Fruit fly (Drosophila melanogaster) whole organism, embryonic: ENCODE results near the gene CG4456.
A peak's percentile ranks its signal among the peaks of the same experiment; 100 is the strongest.

Experiments
- CG11093 ChIP-seq: fragments of 200-800 bp; sonication (Bioruptor generic); IDR thresholded peaks from 3 replicates; pipeline ENCODE4 v1.3.6; 2022; ENCODE audit warnings: missing biosample characterization, missing genetic modification characterization
- CG11696 ChIP-seq: fragments of 200-800 bp; sonication (Bioruptor generic); IDR thresholded peaks from 2 replicates; pipeline ENCODE4 v1.3.6; 2022; ENCODE audit warnings: missing biosample characterization, missing genetic modification characterization
- CG13424 ChIP-seq: fragments of 200-800 bp; sonication (Bioruptor generic); optimal IDR thresholded peaks from 2 replicates; lab custom pipeline; 2019; ENCODE audit warnings: missing biosample characterization, mild to moderate bottlenecking, missing genetic modification characterization, moderate library complexity
- CG14860 ChIP-seq: fragments of 200-800 bp; sonication (Bioruptor generic); IDR thresholded peaks from 3 replicates; pipeline ENCODE4 v1.3.6; 2022; ENCODE audit warnings: missing biosample characterization, missing genetic modification characterization; ENCODE audit not compliant: partially characterized antibody
- CG15514 ChIP-seq: fragments of 200-800 bp; sonication (Bioruptor generic); optimal IDR thresholded peaks from 3 replicates; lab custom pipeline; 2017; ENCODE audit warnings: missing biosample characterization, missing genetic modification characterization, mild to moderate bottlenecking, moderate library complexity, missing genetic modification reagents
- CG1603 ChIP-seq: fragments of 200-800 bp; sonication (Bioruptor generic); optimal IDR thresholded peaks from 2 replicates; lab custom pipeline; 2019; ENCODE audit warnings: missing biosample characterization, mild to moderate bottlenecking, missing genetic modification characterization, moderate library complexity
- CG16779 ChIP-seq: fragments of 200-800 bp; sonication (Bioruptor generic); IDR thresholded peaks from 2 replicates; pipeline ENCODE4 v1.3.6; 2022; ENCODE audit warnings: missing biosample characterization, missing genetic modification characterization
- CG1832 ChIP-seq: fragments of 200-800 bp; sonication (Bioruptor generic); optimal IDR thresholded peaks from 2 replicates; lab custom pipeline; 2017; ENCODE audit warnings: missing biosample characterization, mild to moderate bottlenecking, missing genetic modification characterization, inconsistent platforms
- CG2116 ChIP-seq: fragments of 200-800 bp; sonication (Bioruptor generic); optimal IDR thresholded peaks from 3 replicates; lab custom pipeline; 2018; ENCODE audit warnings: missing biosample characterization, mild to moderate bottlenecking, missing genetic modification characterization
- CG2875 ChIP-seq: fragments of 200-800 bp; sonication (Bioruptor generic); optimal IDR thresholded peaks from 2 replicates; lab custom pipeline; 2017; ENCODE audit warnings: missing biosample characterization, mild to moderate bottlenecking, missing genetic modification characterization, missing genetic modification reagents
- CG31365 ChIP-seq: fragments of 200-800 bp; sonication (Bioruptor generic); optimal IDR thresholded peaks from 2 replicates; lab custom pipeline; 2018; ENCODE audit warnings: missing biosample characterization, mild to moderate bottlenecking, missing genetic modification characterization
- CG32532 ChIP-seq: fragments of 200-800 bp; sonication (Bioruptor generic); IDR thresholded peaks from 2 replicates; pipeline ENCODE4 v1.3.6; 2022; ENCODE audit warnings: missing biosample characterization, missing genetic modification characterization
- CG32767 ChIP-seq: fragments of 200-800 bp; sonication (Bioruptor generic); IDR thresholded peaks from 2 replicates; pipeline ENCODE4 v1.3.6; 2022; ENCODE audit warnings: missing biosample characterization, missing genetic modification characterization
- CG3407 ChIP-seq: fragments of 200-800 bp; sonication (Bioruptor generic); optimal IDR thresholded peaks from 2 replicates; lab custom pipeline; 2018; ENCODE audit warnings: missing biosample characterization, mild to moderate bottlenecking, missing genetic modification characterization
- CG3726 ChIP-seq: fragments of 200-800 bp; sonication (Bioruptor generic); IDR thresholded peaks from 3 replicates; pipeline ENCODE4, ENCODE4 v1.3.6; 2022; ENCODE audit warnings: missing biosample characterization, missing genetic modification characterization
- CG3847 ChIP-seq: fragments of 200-800 bp; sonication (Bioruptor generic); IDR thresholded peaks from 2 replicates; pipeline ENCODE4 v1.3.6; 2022; ENCODE audit warnings: missing biosample characterization, missing genetic modification characterization
- CG4328 ChIP-seq: fragments of 200-800 bp; sonication (Bioruptor generic); optimal IDR thresholded peaks from 3 replicates; lab custom pipeline; 2017; ENCODE audit warnings: missing biosample characterization, missing genetic modification reagents, missing genetic modification characterization
- CG4424 ChIP-seq: fragments of 200-800 bp; sonication (Bioruptor generic); optimal IDR thresholded peaks from 3 replicates; lab custom pipeline; 2016; ENCODE audit warnings: missing biosample characterization, missing genetic modification characterization
- CG7745 ChIP-seq: fragments of 200-800 bp; sonication (Bioruptor generic); optimal IDR thresholded peaks from 2 replicates; lab custom pipeline; 2018; ENCODE audit warnings: missing biosample characterization, mild to moderate bottlenecking, missing genetic modification characterization, moderate library complexity
- CG8388 ChIP-seq: fragments of 200-800 bp; sonication (Bioruptor generic); optimal IDR thresholded peaks from 2 replicates; lab custom pipeline; 2019; ENCODE audit warnings: missing biosample characterization, mild to moderate bottlenecking, missing genetic modification characterization, moderate library complexity
- Dbx ChIP-seq: fragments of 200-800 bp; sonication (Bioruptor generic); IDR thresholded peaks from 3 replicates; pipeline ENCODE4 v1.3.6; 2022; ENCODE audit warnings: missing biosample characterization, missing genetic modification characterization
- Fer3 ChIP-seq: fragments of 200-800 bp; sonication (Bioruptor generic); optimal IDR thresholded peaks from 2 replicates; lab custom pipeline; 2018; ENCODE audit warnings: missing biosample characterization, mild to moderate bottlenecking, missing genetic modification characterization, moderate library complexity
- HLH4C ChIP-seq: fragments of 200-800 bp; sonication (Bioruptor generic); IDR thresholded peaks from 3 replicates; pipeline ENCODE4 v1.3.6; 2022; ENCODE audit warnings: missing biosample characterization, missing genetic modification characterization; ENCODE audit not compliant: partially characterized antibody
- Myb ChIP-seq: fragments of 200-800 bp; sonication (Bioruptor generic); optimal IDR thresholded peaks from 2 replicates; lab custom pipeline; 2016; ENCODE audit warnings: missing biosample characterization, missing genetic modification characterization
- Opbp ChIP-seq: fragments of 200-800 bp; sonication (Bioruptor generic); IDR thresholded peaks from 3 replicates; pipeline ENCODE4 v1.3.6; 2022; ENCODE audit warnings: missing biosample characterization, missing genetic modification characterization; ENCODE audit not compliant: partially characterized antibody
- Sox102F ChIP-seq: fragments of 200-800 bp; sonication (Bioruptor generic); optimal IDR thresholded peaks from 2 replicates; lab custom pipeline; 2018; ENCODE audit warnings: missing biosample characterization, mild to moderate bottlenecking, missing genetic modification characterization, moderate library complexity
- Sry-δ ChIP-seq: fragments of 200-800 bp; sonication (Bioruptor generic); optimal IDR thresholded peaks from 2 replicates; lab custom pipeline; 2016; ENCODE audit warnings: missing biosample characterization, missing genetic modification characterization
- Stat92E ChIP-seq, 3 experiments: fragments of >200 bp in 2 of 3; fragments of 200-800 bp in 1 of 3; sonication (Bioruptor generic) in 1 of 3; optimal IDR thresholded peaks; 2 replicates each; lab custom pipeline; 2017 to 2019; ENCODE audit warnings: missing biosample characterization in 3 of 3, missing genetic modification characterization in 3 of 3, mild to moderate bottlenecking in 1 of 3, moderate library complexity in 1 of 3
- Taf1 ChIP-seq: fragments of 200-800 bp; sonication (Bioruptor generic); IDR thresholded peaks from 2 replicates; pipeline ENCODE4 v1.3.6; 2022; ENCODE audit warnings: missing biosample characterization, missing genetic modification characterization
- Trl ChIP-seq, 3 experiments: fragments of >200 bp in 2 of 3; fragments of 200-800 bp in 1 of 3; sonication (Bioruptor generic) in 1 of 3; optimal IDR thresholded peaks; 2 replicates in 1 of 3; 3 replicates in 2 of 3; lab custom pipeline; 2016 to 2017; ENCODE audit warnings: missing biosample characterization in 1 of 3, missing genetic modification characterization in 1 of 3
- Vsx1 ChIP-seq: fragments of 200-800 bp; sonication (Bioruptor generic); optimal IDR thresholded peaks from 2 replicates; lab custom pipeline; 2017; ENCODE audit warnings: missing biosample characterization, mild to moderate bottlenecking, missing genetic modification characterization, missing genetic modification reagents
- ac ChIP-seq: fragments of 200-800 bp; sonication (Bioruptor generic); optimal IDR thresholded peaks from 3 replicates; lab custom pipeline; 2017; ENCODE audit warnings: missing biosample characterization, mild to moderate bottlenecking, missing genetic modification characterization
- az2 ChIP-seq: fragments of 200-800 bp; sonication (Bioruptor generic); optimal IDR thresholded peaks from 3 replicates; lab custom pipeline; 2016; ENCODE audit warnings: missing biosample characterization, missing genetic modification characterization
- chn ChIP-seq: fragments of 200-800 bp; sonication (Bioruptor generic); optimal IDR thresholded peaks from 2 replicates; lab custom pipeline; 2016; ENCODE audit warnings: missing biosample characterization, missing genetic modification characterization
- ci ChIP-seq: fragments of 200-800 bp; sonication (Bioruptor generic); IDR thresholded peaks from 3 replicates; pipeline ENCODE4 v1.3.6; 2022; ENCODE audit warnings: missing biosample characterization, missing genetic modification characterization
- croc ChIP-seq: fragments of 200-800 bp; sonication (Bioruptor generic); conservative IDR thresholded peaks from 3 replicates; pipeline ENCODE4 v1.3.6; 2022; ENCODE audit warnings: missing biosample characterization, missing genetic modification characterization
- fru ChIP-seq: fragments of >200 bp; optimal IDR thresholded peaks from 2 replicates; lab custom pipeline; 2017
- gt ChIP-seq: fragments of 200-800 bp; sonication (Bioruptor generic); IDR thresholded peaks from 2 replicates; pipeline ENCODE4 v1.3.6; 2022; ENCODE audit warnings: missing biosample characterization, missing genetic modification characterization
- h ChIP-seq: fragments of >200 bp; optimal IDR thresholded peaks from 2 replicates; lab custom pipeline; 2017
- hb ChIP-seq: fragments of 200-800 bp; sonication (Bioruptor generic); IDR thresholded peaks from 3 replicates; pipeline ENCODE4 v1.3.6; 2022; ENCODE audit warnings: missing biosample characterization, missing genetic modification characterization; ENCODE audit not compliant: partially characterized antibody
- kay ChIP-seq: fragments of 200-800 bp; sonication (Bioruptor generic); optimal IDR thresholded peaks from 2 replicates; lab custom pipeline; 2016; ENCODE audit warnings: missing biosample characterization, missing genetic modification characterization
- knrl ChIP-seq: fragments of 200-800 bp; sonication (Bioruptor generic); IDR thresholded peaks from 3 replicates; pipeline ENCODE4 v1.3.6; 2022; ENCODE audit warnings: missing biosample characterization, missing genetic modification characterization; ENCODE audit not compliant: partially characterized antibody
- lilli ChIP-seq: fragments of 200-800 bp; sonication (Bioruptor generic); optimal IDR thresholded peaks from 3 replicates; lab custom pipeline; 2016; ENCODE audit warnings: missing biosample characterization, missing genetic modification characterization
- repo ChIP-seq: fragments of 200-800 bp; sonication (Bioruptor generic); optimal IDR thresholded peaks from 2 replicates; lab custom pipeline; 2016; ENCODE audit warnings: missing biosample characterization, missing genetic modification characterization
- sug ChIP-seq: fragments of 200-800 bp; optimal IDR thresholded peaks from 2 replicates; lab custom pipeline; 2019; ENCODE audit warnings: missing biosample characterization, mild to moderate bottlenecking, missing genetic modification characterization, moderate library complexity
- vfl ChIP-seq: fragments of 200-800 bp; sonication (Bioruptor generic); optimal IDR thresholded peaks from 2 replicates; lab custom pipeline; 2016; ENCODE audit warnings: missing biosample characterization, missing genetic modification characterization
- wdn ChIP-seq: fragments of 200-800 bp; sonication (Bioruptor generic); IDR thresholded peaks from 2 replicates; pipeline ENCODE4 v1.3.6; 2022; ENCODE audit warnings: missing biosample characterization, missing genetic modification characterization
- z ChIP-seq: fragments of 200-800 bp; sonication (Bioruptor generic); IDR thresholded peaks from 3 replicates; pipeline ENCODE4 v1.3.6; 2022; ENCODE audit warnings: missing biosample characterization, missing genetic modification characterization

CG4456 gene

dm6 chr3L:9377198-9378035, 4.9 kb downstream of the CG4456 start, which contains the start of gene Hsp26 (continued):
- TF ChIP-seq CG15514 (GFP tag; lab: Kevin White, UChicago) (peak; percentile 54), gt (GFP tag; lab: Robert Waterston, UW) (no peak), Dbx (GFP tag; lab: Robert Waterston, UW) (peak; percentile 60; the same call in 2 of the 3 replicates), vfl (GFP tag; lab: Kevin White, UChicago) (peak; percentile 70), Taf1 (peak; percentile 39; the same call in 1 of the 2 replicates), fru (lab: Kevin White, UChicago) (no peak), CG32532 (GFP tag; lab: Robert Waterston, UW) (peak; percentile 90), CG2875 (GFP tag; lab: Kevin White, UChicago) (peak; percentile 73), CG1832 (GFP tag; lab: Kevin White, UChicago) (no peak), h (no peak), CG1603 (tag; lab: Kevin White, UChicago) (peak; percentile 61), Stat92E (GFP tag; optimal IDR thresholded peaks at IDR 0.05; lab: Kevin White, UChicago) (peak in 1 of 3 experiments; percentile 59), Opbp (no peak), Sry-δ (GFP tag; lab: Kevin White, UChicago) (peak; percentile 24), croc (GFP tag; lab: Robert Waterston, UW) (peak; percentile 55; the same call in 2 of the 3 replicates), CG3726 (GFP tag; lab: Robert Waterston, UW) (0 out of 3 replicates have a peak, but pooled peaks have one; percentile 47), CG13424 (tag; lab: Kevin White, UChicago) (peak; percentile 87), chn (peak; percentile 79), knrl (GFP tag; lab: Robert Waterston, UW) (no peak), ac (GFP tag; lab: Kevin White, UChicago) (no peak), repo (GFP tag; lab: Kevin White, UChicago) (peak; percentile 69), lilli (GFP tag; lab: Kevin White, UChicago) (peak; percentile 89), CG32767 (peak; percentile 86), CG14860 (GFP tag; lab: Robert Waterston, UW) (no peak), Trl (optimal IDR thresholded peaks at IDR 0.05; lab: Kevin White, UChicago) (peak; percentile 81 to 97), Trl (GFP tag; optimal IDR thresholded peaks at IDR 0.05; lab: Kevin White, UChicago) (peak; percentile 94), kay (GFP tag; lab: Kevin White, UChicago) (peak; percentile 81), CG3847 (peak; percentile 66), Myb (GFP tag; lab: Kevin White, UChicago) (peak; percentile 71), CG31365 (peak; percentile 26), sug (peak; percentile 53), CG11696 (peak; percentile 65), ci (peak; percentile 96), CG3407 (GFP tag; lab: Kevin White, UChicago) (peak; percentile 78), CG8388 (peak; percentile 87), wdn (GFP tag; lab: Robert Waterston, UW) (peak; percentile 81), CG4328 (GFP tag; lab: Kevin White, UChicago) (peak; percentile 13), az2 (GFP tag; lab: Kevin White, UChicago) (peak; percentile 85), CG16779 (GFP tag; lab: Robert Waterston, UW) (no peak; the same call in 1 of the 2 replicates), Fer3 (peak; percentile 65), CG2116 (GFP tag; lab: Kevin White, UChicago) (peak; percentile 54), z (GFP tag; lab: Robert Waterston, UW) (no peak), CG7745 (peak; percentile 28), Vsx1 (GFP tag; lab: Kevin White, UChicago) (peak; percentile 53), Sox102F (GFP tag; lab: Kevin White, UChicago) (peak; percentile 90), HLH4C (no peak), CG11093 (GFP tag; lab: Robert Waterston, UW) (peak; percentile 64; the same call in 2 of the 3 replicates), hb (GFP tag; lab: Robert Waterston, UW) (no peak), CG4424 (GFP tag; lab: Kevin White, UChicago) (peak; percentile 83)
